Fruit fly (Drosophila melanogaster): Measurements from ENCODE around the gene Rpn1.

DNA sequence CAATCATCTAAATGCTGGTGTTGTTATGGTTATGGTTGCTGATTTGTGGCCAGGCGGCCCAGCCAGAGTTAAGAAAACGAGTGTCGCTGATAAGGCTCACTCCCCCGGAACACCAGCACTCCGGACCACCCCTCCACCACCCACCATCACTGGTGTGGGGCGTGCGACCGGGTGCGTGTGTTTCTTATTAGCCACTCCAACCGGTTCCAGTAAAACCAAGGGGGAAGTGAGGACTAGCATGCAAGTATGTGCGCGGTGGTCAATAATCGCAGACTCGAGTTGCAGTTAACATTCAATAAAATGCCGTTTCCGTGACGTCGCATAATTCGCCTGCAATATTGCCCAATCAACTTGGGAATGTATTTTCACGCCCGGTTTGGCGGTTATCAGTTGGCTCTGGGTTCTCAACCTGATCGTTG lies 42.4 kb upstream of the Rpn1 start:
- TF ChIP-seq rn (GFP tag; IDR thresholded peaks at IDR 0.05) (no peak), CG9948 (tag; optimal IDR thresholded peaks at IDR 0.05) (no peak), Snoo (tag; optimal IDR thresholded peaks at IDR 0.05) (no peak), CG8301 (tag; optimal IDR thresholded peaks at IDR 0.05) (no peak), CG10348 (GFP tag; IDR thresholded peaks at IDR 0.05) (no peak), CG8159 (tag; optimal IDR thresholded peaks at IDR 0.05) (no peak), CG34367 (tag; optimal IDR thresholded peaks at IDR 0.05) (no peak), fd96Ca (GFP tag; IDR thresholded peaks at IDR 0.05) (no peak), Pif1A (GFP tag; optimal IDR thresholded peaks at IDR 0.05) (no peak), CG15710 (tag; optimal IDR thresholded peaks at IDR 0.05) (no peak), Pif1B (GFP tag; optimal IDR thresholded peaks at IDR 0.05) (no peak), CG13204 (GFP tag; optimal IDR thresholded peaks at IDR 0.05) (no peak)

Measured in whole organism, pupa.